Worm (Caenorhabditis elegans) whole organism, L2 larva: ENCODE data around the gene F49F1.4.

Experiments used
- R02D3.7 ChIP-seq: fragments of 150-350 bp; optimal IDR thresholded peaks from 2 replicates; lab custom pipeline; 2014; ENCODE audit warnings: missing biosample characterization, missing genetic modification characterization
- ceh-82 ChIP-seq: fragments of 150-350 bp; optimal IDR thresholded peaks from 2 replicates; lab custom pipeline; 2014; ENCODE audit warnings: missing biosample characterization, missing genetic modification characterization
- nhr-77 ChIP-seq: fragments of 150-350 bp; optimal IDR thresholded peaks from 2 replicates; lab custom pipeline; 2014; ENCODE audit warnings: missing biosample characterization, missing genetic modification characterization
- skn-1 ChIP-seq: sonication (generic microtip); optimal IDR thresholded peaks from 2 replicates; lab custom pipeline; 2017; ENCODE audit warnings: missing biosample characterization, missing genetic modification characterization
- snpc-4 ChIP-seq: fragments of 150-350 bp; optimal IDR thresholded peaks from 2 replicates; lab custom pipeline; 2014; ENCODE audit warnings: missing biosample characterization, missing genetic modification characterization
- unc-62 ChIP-seq: fragments of 150-350 bp; optimal IDR thresholded peaks from 2 replicates; lab custom pipeline; 2014; ENCODE audit warnings: missing biosample characterization, missing genetic modification reagents, missing genetic modification characterization

DNA sequence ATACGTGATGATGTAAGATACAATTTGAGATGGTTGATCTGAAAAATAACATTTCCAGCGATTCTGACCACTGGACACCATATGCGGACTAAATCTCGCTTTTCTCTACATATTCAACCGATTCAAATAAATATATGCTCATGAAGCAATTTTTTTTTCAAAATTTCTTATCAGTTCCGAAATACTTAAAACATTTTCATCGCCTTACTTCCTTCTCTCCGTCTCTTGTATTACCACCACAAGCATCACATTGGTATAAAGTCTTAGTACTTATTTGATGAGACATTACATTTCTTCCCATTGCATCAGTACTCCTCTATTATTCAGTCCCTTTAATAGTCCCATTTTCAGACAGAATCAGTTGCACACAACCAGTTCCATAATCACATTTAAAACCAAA, 39.1 kb upstream of the F49F1.4 start, which contains the start of gene K08D10.14:
- no peak for TF ChIP-seq nhr-77
- TF ChIP-seq ceh-82 (tag; lab: Kevin White, UChicago): no peak
- TF ChIP-seq snpc-4 (tag; lab: Kevin White, UChicago): no peak
- TF ChIP-seq skn-1 (tag; lab: Kevin White, UChicago): no peak
- TF ChIP-seq unc-62 (GFP tag; lab: Kevin White, UChicago): no peak
- no peak for TF ChIP-seq R02D3.7 (tag; lab: Kevin White, UChicago)
